Fruit fly (Drosophila melanogaster) whole organism, prepupa: ENCODE data around the gene CG11672.
A peak's percentile ranks its signal among the peaks of the same experiment; 100 is the strongest.

ENCODE experiments used
- CG11294 ChIP-seq: fragments of 200-800 bp; sonication (Bioruptor generic); IDR thresholded peaks from 2 replicates; pipeline ENCODE4 v1.3.6; 2022; ENCODE audit warnings: missing biosample characterization, missing genetic modification characterization
- CG15336 ChIP-seq: fragments of 200-800 bp; sonication (Bioruptor generic); IDR thresholded peaks from 2 replicates; pipeline ENCODE4 v1.3.6; 2022; ENCODE audit warnings: missing biosample characterization, missing genetic modification characterization
- CG16779 ChIP-seq: fragments of 200-800 bp; sonication (Bioruptor generic); optimal IDR thresholded peaks from 3 replicates; lab custom pipeline; 2017; ENCODE audit warnings: missing biosample characterization, mild to moderate bottlenecking, missing genetic modification characterization
- CG3032 ChIP-seq: fragments of 200-800 bp; optimal IDR thresholded peaks from 2 replicates; lab custom pipeline; 2019; ENCODE audit warnings: missing biosample characterization, mild to moderate bottlenecking, missing genetic modification characterization, moderate library complexity
- CG31627 ChIP-seq: fragments of 200-800 bp; sonication (Bioruptor generic); optimal IDR thresholded peaks from 3 replicates; lab custom pipeline; 2016; ENCODE audit warnings: missing biosample characterization, missing genetic modification characterization
- CG32006 ChIP-seq: fragments of 200-800 bp; sonication (Bioruptor generic); optimal IDR thresholded peaks from 3 replicates; lab custom pipeline; 2017; ENCODE audit warnings: missing biosample characterization, mild to moderate bottlenecking, missing genetic modification characterization
- CG4318 ChIP-seq: fragments of 200-800 bp; sonication (Bioruptor generic); optimal IDR thresholded peaks from 3 replicates; lab custom pipeline; 2017; ENCODE audit warnings: missing biosample characterization, mild to moderate bottlenecking, missing genetic modification characterization
- CG6163 ChIP-seq: fragments of 200-800 bp; sonication (Bioruptor generic); IDR thresholded peaks from 3 replicates; pipeline ENCODE4 v1.3.6; 2022; ENCODE audit warnings: missing biosample characterization, missing genetic modification characterization
- CG6792 ChIP-seq: fragments of 200-800 bp; sonication (Bioruptor generic); optimal IDR thresholded peaks from 3 replicates; lab custom pipeline; 2016; ENCODE audit warnings: missing biosample characterization, missing genetic modification characterization
- CG6808 ChIP-seq: fragments of 200-800 bp; sonication (Bioruptor generic); optimal IDR thresholded peaks from 3 replicates; lab custom pipeline; 2017; ENCODE audit warnings: missing biosample characterization, missing genetic modification characterization, mild to moderate bottlenecking, moderate library complexity, missing genetic modification reagents
- CG6854 ChIP-seq: fragments of 200-800 bp; sonication (Bioruptor generic); optimal IDR thresholded peaks from 2 replicates; lab custom pipeline; 2017; ENCODE audit warnings: missing biosample characterization, mild to moderate bottlenecking, missing genetic modification characterization
- CG7368 ChIP-seq: fragments of 200-800 bp; sonication (Bioruptor generic); optimal IDR thresholded peaks from 3 replicates; lab custom pipeline; 2016; ENCODE audit warnings: missing biosample characterization, missing genetic modification characterization
- CG8632 ChIP-seq: fragments of 200-800 bp; sonication (Bioruptor generic); optimal IDR thresholded peaks from 3 replicates; lab custom pipeline; 2016; ENCODE audit warnings: missing biosample characterization, missing genetic modification characterization
- Eip75B ChIP-seq: fragments of 200-800 bp; sonication (Bioruptor generic); optimal IDR thresholded peaks from 3 replicates; lab custom pipeline; 2016; ENCODE audit warnings: missing biosample characterization, missing genetic modification characterization
- Eip78C ChIP-seq: fragments of 200-800 bp; sonication (Bioruptor generic); peaks from one replicate; lab custom pipeline; 2016; ENCODE audit warnings: missing biosample characterization, missing genetic modification characterization
- Ets96B ChIP-seq: fragments of 200-800 bp; optimal IDR thresholded peaks from 2 replicates; lab custom pipeline; 2019; ENCODE audit warnings: missing biosample characterization, mild to moderate bottlenecking, missing genetic modification characterization, moderate library complexity
- Gug ChIP-seq: fragments of 200-800 bp; sonication (Bioruptor generic); IDR thresholded peaks from 2 replicates; pipeline ENCODE4 v1.3.6; 2022; ENCODE audit warnings: missing biosample characterization, missing genetic modification characterization
- Hr39 ChIP-seq: fragments of 200-800 bp; sonication (Bioruptor generic); optimal IDR thresholded peaks from 2 replicates; lab custom pipeline; 2016; ENCODE audit warnings: missing biosample characterization, missing genetic modification characterization
- OdsH ChIP-seq: fragments of 200-800 bp; sonication (Bioruptor generic); optimal IDR thresholded peaks from 3 replicates; lab custom pipeline; 2016; ENCODE audit warnings: missing biosample characterization, missing genetic modification characterization
- Sox14 ChIP-seq: fragments of 200-800 bp; sonication (Bioruptor generic); optimal IDR thresholded peaks from 3 replicates; lab custom pipeline; 2016; ENCODE audit warnings: missing biosample characterization, missing genetic modification characterization
- Sox15 ChIP-seq: fragments of 200-800 bp; sonication (Bioruptor generic); optimal IDR thresholded peaks from 3 replicates; lab custom pipeline; 2016; ENCODE audit warnings: missing biosample characterization, missing genetic modification characterization
- achi ChIP-seq: fragments of 200-800 bp; sonication (Bioruptor generic); optimal IDR thresholded peaks from 3 replicates; lab custom pipeline; 2016; ENCODE audit warnings: missing biosample characterization, missing genetic modification characterization
- acj6 ChIP-seq: fragments of 200-800 bp; sonication (Bioruptor generic); optimal IDR thresholded peaks from 3 replicates; lab custom pipeline; 2016; ENCODE audit warnings: missing biosample characterization, missing genetic modification characterization
- cyc ChIP-seq: fragments of 200-800 bp; sonication (Bioruptor generic); optimal IDR thresholded peaks from 3 replicates; lab custom pipeline; 2016; ENCODE audit warnings: missing biosample characterization, missing genetic modification characterization
- dsx ChIP-seq: fragments of 200-800 bp; optimal IDR thresholded peaks from 3 replicates; lab custom pipeline; 2019; ENCODE audit warnings: missing biosample characterization, mild to moderate bottlenecking, missing genetic modification characterization, moderate library complexity; ENCODE audit not compliant: poor library complexity, severe bottlenecking
- eg ChIP-seq: fragments of 200-800 bp; sonication (Bioruptor generic); IDR thresholded peaks from 3 replicates; pipeline ENCODE4 v1.3.6; 2022; ENCODE audit warnings: missing biosample characterization, missing genetic modification characterization
- esn ChIP-seq: fragments of 200-800 bp; sonication (Bioruptor generic); optimal IDR thresholded peaks from 2 replicates; lab custom pipeline; 2016; ENCODE audit warnings: missing biosample characterization, mild to moderate bottlenecking, missing genetic modification characterization, moderate library complexity
- fd85E ChIP-seq: fragments of 200-800 bp; sonication (Bioruptor generic); optimal IDR thresholded peaks from 3 replicates; lab custom pipeline; 2016; ENCODE audit warnings: missing biosample characterization, missing genetic modification characterization
- net ChIP-seq: fragments of 200-800 bp; sonication (Bioruptor generic); optimal IDR thresholded peaks from 3 replicates; lab custom pipeline; 2016; ENCODE audit warnings: missing biosample characterization, missing genetic modification characterization
- pdm3 ChIP-seq: fragments of 200-800 bp; sonication (Bioruptor generic); optimal IDR thresholded peaks from 3 replicates; lab custom pipeline; 2016; ENCODE audit warnings: missing biosample characterization, missing genetic modification characterization
- ss ChIP-seq, 2 experiments: fragments of 200-800 bp; sonication (Bioruptor generic); optimal IDR thresholded peaks; 2 replicates in 1 of 2; 3 replicates in 1 of 2; lab custom pipeline; 2017 to 2018; ENCODE audit warnings: mild to moderate bottlenecking in 2 of 2, missing biosample characterization in 2 of 2, missing genetic modification characterization in 2 of 2, moderate library complexity in 1 of 2
- topi ChIP-seq: fragments of 200-800 bp; sonication (Bioruptor generic); optimal IDR thresholded peaks from 3 replicates; lab custom pipeline; 2016; ENCODE audit warnings: missing biosample characterization, missing genetic modification characterization

CG11672 gene

DNA sequence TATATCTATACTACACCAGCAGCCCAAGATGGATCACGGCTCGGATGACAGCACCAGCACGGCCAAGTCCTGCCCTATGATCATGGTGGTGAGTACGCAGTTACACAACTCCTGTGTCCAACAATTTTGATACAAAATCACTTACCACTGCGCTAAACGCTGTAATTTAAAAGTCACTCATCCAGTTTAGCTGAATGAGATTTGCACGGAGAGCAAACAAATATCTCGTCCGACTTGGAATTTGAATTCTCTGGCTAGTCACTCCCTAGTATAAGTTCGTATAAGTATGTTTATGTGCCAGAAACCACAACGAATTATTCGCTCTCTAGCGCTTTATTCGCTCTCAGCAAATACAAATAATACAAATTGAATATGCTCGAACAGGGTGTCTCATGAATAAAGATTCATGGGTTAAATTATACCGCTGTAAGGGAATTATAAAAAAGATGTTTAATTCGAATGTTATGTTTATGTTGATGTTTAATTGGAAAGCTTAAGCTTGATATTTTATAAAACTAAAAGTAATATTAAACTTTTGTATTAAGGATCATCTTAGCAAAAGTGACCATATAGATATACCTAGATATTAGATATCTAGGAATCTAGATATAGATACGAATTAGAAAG is 27.4 kb upstream of the CG11672 start (continued):
- TF ChIP-seq ss (GFP tag; optimal IDR thresholded peaks at IDR 0.05; lab: Kevin White, UChicago) (no peak), Sox14 (no peak), CG6792 (no peak), fd85E (GFP tag; lab: Kevin White, UChicago) (no peak), Ets96B (tag; lab: Kevin White, UChicago) (no peak), achi (GFP tag; lab: Kevin White, UChicago) (no peak), CG3032 (tag; lab: Kevin White, UChicago) (no peak), CG8632 (GFP tag; lab: Kevin White, UChicago) (no peak), esn (GFP tag; lab: Kevin White, UChicago) (no peak), dsx (GFP tag; lab: Kevin White, UChicago) (no peak), CG6163 (GFP tag; lab: Robert Waterston, UW) (peak; percentile 54; the same call in 2 of the 3 replicates), Hr39 (GFP tag; lab: Kevin White, UChicago) (no peak), CG32006 (GFP tag; lab: Kevin White, UChicago) (no peak), CG6808 (GFP tag; lab: Kevin White, UChicago) (no peak), CG7368 (no peak), CG11294 (GFP tag; lab: Robert Waterston, UW) (no peak), Gug (GFP tag; lab: Robert Waterston, UW) (no peak), CG15336 (GFP tag; lab: Robert Waterston, UW) (peak; percentile 76), topi (no peak), CG31627 (no peak), Sox15 (no peak), net (GFP tag; lab: Kevin White, UChicago) (peak; percentile 20), acj6 (GFP tag; lab: Kevin White, UChicago) (no peak), CG4318 (GFP tag; lab: Kevin White, UChicago) (no peak)
- TF ChIP-seq, all 60 proteins: peak for 7

DNA sequence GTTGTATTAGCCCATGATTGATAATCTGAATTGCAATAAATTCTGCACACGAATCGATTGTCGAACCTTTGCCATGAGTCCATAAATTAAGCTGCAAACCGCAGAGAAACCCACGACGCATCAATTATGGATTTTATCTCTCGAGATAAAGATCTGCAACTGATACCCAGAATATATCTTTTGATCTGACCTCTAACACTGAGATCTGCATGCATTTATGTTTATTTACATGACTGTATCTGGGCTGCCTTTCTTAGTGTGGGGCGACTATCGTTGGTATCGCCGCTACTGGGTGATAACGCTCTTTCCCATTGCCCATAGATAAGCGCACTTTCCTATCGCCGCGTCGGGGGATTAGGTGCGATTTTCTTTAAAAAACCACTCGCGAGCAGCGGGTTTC is 26.8 kb upstream of the CG11672 start, which contains the start of gene Ctr1B:
Ctr1B (plus strand) TSS at position 398 of the 400 bp plus-strand sequence.
- TF ChIP-seq eg (GFP tag; lab: Robert Waterston, UW) (0 out of 3 replicates have a peak, but pooled peaks have one; percentile 39), pdm3 (GFP tag; lab: Kevin White, UChicago) (no peak), Eip78C (peak; percentile 53)

DNA sequence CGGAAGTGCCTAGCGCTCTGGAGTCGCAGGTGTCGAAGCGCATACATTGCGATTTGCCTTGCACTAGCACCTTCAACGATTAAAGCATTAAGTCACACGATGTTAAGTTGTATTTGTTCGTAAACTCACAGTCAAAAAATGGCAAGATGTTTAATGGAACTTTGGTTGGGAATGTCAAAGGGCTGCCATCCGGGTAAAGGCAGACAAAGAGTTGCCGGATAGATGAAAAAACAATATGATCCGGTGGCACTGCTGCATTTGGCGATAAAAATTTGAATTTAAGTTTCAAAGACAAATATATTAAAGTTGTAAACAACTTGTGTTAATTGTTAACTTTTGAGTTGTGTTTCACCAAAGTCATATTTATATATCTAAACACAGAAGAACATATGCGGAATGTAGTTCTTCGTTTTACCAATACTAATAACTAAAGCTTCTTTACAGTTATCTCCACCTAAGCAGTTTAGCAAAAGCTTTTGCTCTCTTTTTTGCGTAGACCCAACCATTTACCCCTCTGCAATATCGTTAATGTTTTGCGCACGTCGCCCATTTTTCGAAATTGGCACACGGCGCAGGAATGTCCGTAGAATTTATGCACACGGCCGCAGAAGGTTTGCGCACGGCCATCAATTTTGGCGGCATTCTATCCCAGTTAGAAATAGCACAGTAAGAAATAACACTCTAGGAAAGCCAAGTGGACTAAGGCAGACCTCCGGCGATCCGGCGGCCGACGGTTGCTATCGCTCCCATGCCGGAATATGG is 26.1 kb upstream of the CG11672 start, which contains the start of gene Coq2:
Coq2 (minus strand) TSS at position 200 of the 762 bp plus-strand sequence.
- no peak for TF ChIP-seq CG16779 (tag; lab: Kevin White, UChicago)
- peak; percentile 30; the same call in 1 of the 3 replicates for TF ChIP-seq CG6163 (GFP tag; lab: Robert Waterston, UW)
- TF ChIP-seq esn (GFP tag; lab: Kevin White, UChicago) = peak; percentile 11

DNA sequence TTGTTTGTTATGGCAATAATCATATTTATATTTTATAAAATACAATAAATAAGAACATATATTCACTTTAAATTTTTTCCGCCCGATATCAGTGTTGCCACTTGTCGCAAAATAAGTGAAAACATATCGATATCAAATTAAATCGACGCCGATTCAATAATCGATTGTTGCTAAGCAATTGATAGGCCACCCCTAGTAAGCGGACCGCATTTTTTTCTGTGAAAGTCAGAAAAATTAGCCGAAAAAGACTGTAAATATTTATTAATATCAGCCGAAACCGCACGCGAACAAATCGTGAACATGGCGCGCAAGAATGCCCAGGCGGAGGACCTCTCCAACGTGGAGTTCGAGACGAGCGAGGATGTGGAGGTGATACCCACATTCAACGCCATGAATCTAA is 22.7 kb upstream of the CG11672 start, which contains the start of gene CG7483:
CG7483 (plus strand) TSS at position 171 of the 400 bp plus-strand sequence.
- no peak for TF ChIP-seq dsx (GFP tag; lab: Kevin White, UChicago)
- TF ChIP-seq Eip78C = peak; percentile 52

DNA sequence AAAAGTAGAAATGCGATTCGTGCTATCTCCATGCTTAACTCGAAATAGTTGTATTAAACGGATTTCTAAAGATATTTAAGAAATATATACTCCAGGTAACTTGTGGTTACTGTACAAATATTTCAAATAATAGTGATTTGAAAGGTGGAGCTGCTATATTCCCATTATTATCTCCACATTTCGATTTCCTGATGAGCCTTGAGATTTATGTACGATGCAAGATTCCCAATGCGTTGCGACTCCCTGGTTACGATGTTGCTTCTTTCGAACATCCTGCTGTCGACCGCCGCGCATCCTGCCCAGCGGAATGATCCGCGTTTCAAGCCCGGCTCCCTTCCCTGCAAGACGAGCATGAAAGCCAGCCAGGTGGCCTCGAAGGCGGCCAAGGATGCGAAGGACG is 21.7 kb upstream of the CG11672 start, which contains the start of the genes CG11694 and CG11698:
CG11694 (minus strand) TSS at position 101 of the 400 bp plus-strand sequence.
CG11698 (plus strand) TSS at position 152 of the 400 bp plus-strand sequence.
- TF ChIP-seq Eip75B (GFP tag; lab: Kevin White, UChicago) = no peak
- no peak for TF ChIP-seq CG6854 (GFP tag; lab: Kevin White, UChicago)
- TF ChIP-seq cyc = no peak
- TF ChIP-seq OdsH (GFP tag; lab: Kevin White, UChicago) = no peak
- TF ChIP-seq, all 60 proteins: peak for 0
